Worm (Caenorhabditis elegans): Measurements from ENCODE around the gene mig-15.
A peak's percentile ranks its signal among the peaks of the same experiment; 100 is the strongest.

mig-15 gene

ce11 chrX:10386408-10386807, 42.0 kb downstream of the mig-15 start, which contains the start of gene dyf-6:
TSS of gene dyf-6 (minus strand) at chrX:10386508.
- TF ChIP-seq lin-15B (tag; optimal IDR thresholded peaks at IDR 0.05), result no peak
- no peak for TF ChIP-seq jun-1 (tag; optimal IDR thresholded peaks at IDR 0.05)

ce11 chrX:10386001-10386400, 42.5 kb downstream of the mig-15 start:
- TF ChIP-seq ceh-28 (tag; optimal IDR thresholded peaks at IDR 0.05), result no peak
- TF ChIP-seq ztf-4 (tag; optimal IDR thresholded peaks at IDR 0.05), result no peak
- TF ChIP-seq mml-1 (tag; optimal IDR thresholded peaks at IDR 0.05), result no peak
- TF ChIP-seq skn-1 (tag; optimal IDR thresholded peaks at IDR 0.05), result peak; percentile 33
- TF ChIP-seq nhr-23 (tag; optimal IDR thresholded peaks at IDR 0.05), result no peak

- TF ChIP-seq elt-2 (tag; optimal IDR thresholded peaks at IDR 0.05) (peak; percentile 54), hmg-11 (tag; optimal IDR thresholded peaks at IDR 0.05) (no peak), R02D3.7 (tag; optimal IDR thresholded peaks at IDR 0.05) (no peak), nhr-25 (tag; optimal IDR thresholded peaks at IDR 0.05) (no peak), lin-15B (tag; optimal IDR thresholded peaks at IDR 0.05) (no peak), mml-1 (tag; optimal IDR thresholded peaks at IDR 0.05) (no peak), ceh-82 (tag; optimal IDR thresholded peaks at IDR 0.05) (no peak), pqm-1 (tag; optimal IDR thresholded peaks at IDR 0.05) (peak; percentile 5), eor-1 (tag; optimal IDR thresholded peaks at IDR 0.05) (no peak), daf-12 (tag; optimal IDR thresholded peaks at IDR 0.05) (no peak), tbx-2 (tag; optimal IDR thresholded peaks at IDR 0.05) (no peak), lsy-12 (tag; optimal IDR thresholded peaks at IDR 0.05) (no peak), ztf-4 (tag; optimal IDR thresholded peaks at IDR 0.05) (no peak), ztf-11 (tag; optimal IDR thresholded peaks at IDR 0.05) (no peak), nhr-67 (tag; optimal IDR thresholded peaks at IDR 0.05) (no peak), pha-4 (tag; optimal IDR thresholded peaks at IDR 0.05) (peak; percentile 32)
These were observed 48.8 kb downstream of the mig-15 start, which contains the start of gene rme-4 for ce11 chrX:10379678-10380077. TSS of gene rme-4 (minus strand) at chrX:10379845.

ce11 chrX:10377663-10378062, 50.8 kb downstream of the mig-15 start:
- TF ChIP-seq aly-2 (tag; optimal IDR thresholded peaks at IDR 0.05) (no peak), fkh-10 (GFP tag; optimal IDR thresholded peaks at IDR 0.05) (peak; percentile 69), skn-1 (tag; optimal IDR thresholded peaks at IDR 0.05) (peak; percentile 61), ceh-9 (tag; optimal IDR thresholded peaks at IDR 0.05) (no peak), hmg-11 (tag; optimal IDR thresholded peaks at IDR 0.05) (peak; percentile 91), elt-2 (tag; optimal IDR thresholded peaks at IDR 0.05) (peak; percentile 65), egl-5 (tag; optimal IDR thresholded peaks at IDR 0.05) (peak; percentile 88), R02D3.7 (tag; optimal IDR thresholded peaks at IDR 0.05) (peak; percentile 32), sea-2 (GFP tag; optimal IDR thresholded peaks at IDR 0.05) (no peak), lsy-12 (tag; optimal IDR thresholded peaks at IDR 0.05) (peak; percentile 83), nhr-237 (tag; optimal IDR thresholded peaks at IDR 0.05) (no peak), ztf-4 (tag; optimal IDR thresholded peaks at IDR 0.05) (peak; percentile 1), lin-15B (tag; optimal IDR thresholded peaks at IDR 0.05) (peak; percentile 68), jun-1 (tag; optimal IDR thresholded peaks at IDR 0.05) (peak; percentile 86), eor-1 (tag; optimal IDR thresholded peaks at IDR 0.05) (no peak), elt-1 (tag; optimal IDR thresholded peaks at IDR 0.05) (peak; percentile 5), daf-12 (tag; optimal IDR thresholded peaks at IDR 0.05) (no peak), ama-1 (optimal IDR thresholded peaks at IDR 0.05) (peak; percentile 39), elt-3 (tag; optimal IDR thresholded peaks at IDR 0.05) (no peak), nhr-28 (tag; optimal IDR thresholded peaks at IDR 0.05) (no peak), mdl-1 (tag; optimal IDR thresholded peaks at IDR 0.05) (peak; percentile 82), ceh-28 (tag; optimal IDR thresholded peaks at IDR 0.05) (peak; percentile 73), pqm-1 (tag; optimal IDR thresholded peaks at IDR 0.05) (peak; percentile 62), nhr-23 (tag; optimal IDR thresholded peaks at IDR 0.05) (peak; percentile 98), ZK546.5 (tag; optimal IDR thresholded peaks at IDR 0.05) (no peak), nhr-43 (tag; optimal IDR thresholded peaks at IDR 0.05; ENCODE audit: poor library complexity, severe bottlenecking) (peak; percentile 81), snpc-4 (tag; optimal IDR thresholded peaks at IDR 0.05) (peak; percentile 83), ceh-82 (tag; optimal IDR thresholded peaks at IDR 0.05) (peak; percentile 53), nhr-11 (tag; optimal IDR thresholded peaks at IDR 0.05) (no peak), tbx-2 (tag; optimal IDR thresholded peaks at IDR 0.05) (peak; percentile 72), lin-39 (tag; optimal IDR thresholded peaks at IDR 0.05) (peak; percentile 57), pha-4 (tag; optimal IDR thresholded peaks at IDR 0.05) (peak; percentile 89), zag-1 (tag; optimal IDR thresholded peaks at IDR 0.05) (no peak), egl-27 (tag; optimal IDR thresholded peaks at IDR 0.05) (peak; percentile 46), nhr-25 (tag; optimal IDR thresholded peaks at IDR 0.05) (peak; percentile 97), nfya-1 (tag; optimal IDR thresholded peaks at IDR 0.05; ENCODE audit: insufficient read depth) (peak; percentile 91)
